Worm (Caenorhabditis elegans) whole organism, L3 larva: ENCODE data around the gene C06H5.11.

Source experiments
- aly-2 ChIP-seq: fragments of 150-350 bp; optimal IDR thresholded peaks from 2 replicates; lab custom pipeline; 2014; ENCODE audit warnings: missing biosample characterization, missing genetic modification characterization
- ceh-16 ChIP-seq: sonication (generic microtip); optimal IDR thresholded peaks from 2 replicates; lab custom pipeline; 2017; ENCODE audit warnings: missing biosample characterization, missing genetic modification characterization
- ceh-82 ChIP-seq: fragments of 150-350 bp; optimal IDR thresholded peaks from 2 replicates; lab custom pipeline; 2014; ENCODE audit warnings: missing biosample characterization, missing genetic modification characterization
- daf-12 ChIP-seq: fragments of 150-350 bp; optimal IDR thresholded peaks from 2 replicates; lab custom pipeline; 2014; ENCODE audit warnings: missing biosample characterization, missing genetic modification reagents, missing genetic modification characterization
- lin-15B ChIP-seq: fragments of 150-350 bp; optimal IDR thresholded peaks from 2 replicates; lab custom pipeline; 2014; ENCODE audit warnings: missing biosample characterization, missing genetic modification characterization
- nhr-12 ChIP-seq: fragments of 150-350 bp; optimal IDR thresholded peaks from 2 replicates; lab custom pipeline; 2014; ENCODE audit warnings: missing biosample characterization, missing genetic modification characterization
- nhr-237 ChIP-seq: fragments of 150-350 bp; optimal IDR thresholded peaks from 2 replicates; lab custom pipeline; 2014; ENCODE audit warnings: missing biosample characterization, missing genetic modification characterization
- nhr-28 ChIP-seq: fragments of 150-350 bp; optimal IDR thresholded peaks from 2 replicates; lab custom pipeline; 2014; ENCODE audit warnings: missing biosample characterization, missing genetic modification characterization
- pqm-1 ChIP-seq: fragments of 150-350 bp; optimal IDR thresholded peaks from 2 replicates; lab custom pipeline; 2017; ENCODE audit warnings: missing biosample characterization, missing genetic modification characterization, inconsistent platforms
- snpc-4 ChIP-seq: fragments of 150-350 bp; optimal IDR thresholded peaks from 2 replicates; lab custom pipeline; 2014; ENCODE audit warnings: missing biosample characterization, missing genetic modification characterization
- unc-62 ChIP-seq: fragments of 150-350 bp; sonication (generic microtip); optimal IDR thresholded peaks from 4 replicates; lab custom pipeline; 2014; ENCODE audit warnings: missing biosample characterization, missing genetic modification reagents, missing genetic modification characterization
- zag-1 ChIP-seq: fragments of 150-350 bp; optimal IDR thresholded peaks from 2 replicates; lab custom pipeline; 2014; ENCODE audit warnings: missing biosample characterization, missing genetic modification characterization
- ztf-11 ChIP-seq: fragments of 150-350 bp; optimal IDR thresholded peaks from 2 replicates; lab custom pipeline; 2014; ENCODE audit warnings: missing biosample characterization, missing genetic modification characterization
- ztf-4 ChIP-seq: fragments of 150-350 bp; optimal IDR thresholded peaks from 2 replicates; lab custom pipeline; 2014; ENCODE audit warnings: missing biosample characterization, missing genetic modification characterization

- TF ChIP-seq zag-1 (tag; lab: Kevin White, UChicago) (no peak), ztf-4 (tag; lab: Kevin White, UChicago) (no peak), lin-15B (tag; lab: Kevin White, UChicago) (peak; percentile 80), pqm-1 (tag; lab: Kevin White, UChicago) (peak; percentile 14), aly-2 (no peak), nhr-237 (no peak), ceh-16 (no peak), unc-62 (GFP tag; lab: Kevin White, UChicago) (no peak), snpc-4 (tag; lab: Kevin White, UChicago) (peak; percentile 43), nhr-28 (tag; lab: Kevin White, UChicago) (no peak), daf-12 (no peak), ceh-82 (tag; lab: Kevin White, UChicago) (peak; percentile 22), nhr-12 (no peak), ztf-11 (tag; lab: Kevin White, UChicago) (no peak)
Observed at ce11 chrV:17871049-17871448, 22.8 kb downstream of the C06H5.11 start, which contains the start of gene phf-14.
